Fruit fly (Drosophila melanogaster): ENCODE results near the gene Akh.

Akh gene

DNA sequence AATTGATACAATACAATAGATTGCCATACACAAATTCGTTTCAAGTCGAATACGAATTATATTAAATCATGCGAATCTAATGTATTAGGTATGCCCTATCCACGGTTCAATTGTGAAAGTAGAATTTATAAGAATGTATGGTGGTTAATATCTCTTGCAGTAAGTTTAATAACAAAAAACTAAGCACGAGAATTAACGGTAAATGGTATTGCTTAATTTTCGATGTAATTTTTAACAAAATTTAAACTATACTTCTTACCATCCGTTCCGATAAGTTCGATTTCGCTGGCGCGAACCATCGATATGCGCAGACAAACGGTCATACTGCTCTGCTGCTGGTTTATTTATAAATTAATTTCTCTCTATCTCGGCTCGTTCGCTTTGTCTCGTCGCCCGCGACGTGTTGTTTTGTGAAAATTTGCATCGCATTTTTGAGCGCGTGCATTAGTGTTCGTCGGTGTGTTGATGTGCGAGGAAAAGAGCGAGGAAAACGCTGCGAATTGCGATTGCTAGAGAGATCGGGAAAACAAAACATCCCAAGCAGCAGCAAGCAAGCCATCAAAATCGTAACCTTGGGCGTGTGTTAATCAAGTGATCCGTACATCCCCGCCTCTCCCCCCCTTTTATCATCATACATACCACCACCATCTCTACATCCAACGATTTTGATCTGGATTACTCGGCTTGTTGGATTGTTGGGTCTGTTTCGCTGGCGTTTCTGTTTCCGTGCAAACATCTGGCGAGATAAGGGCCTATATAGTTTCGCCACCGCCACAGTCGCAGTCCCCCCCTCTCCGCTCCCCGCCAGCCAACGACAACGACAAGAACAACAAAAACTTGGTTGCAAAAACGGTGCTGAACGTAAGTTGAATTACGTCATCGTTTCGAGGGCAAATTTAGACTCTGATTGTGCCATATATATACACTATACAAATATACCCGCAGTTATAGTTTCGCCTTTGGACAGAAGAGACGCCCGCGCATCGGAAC is 37.7 kb upstream of the Akh start, which contains the start of gene Fit1 (continued):
- TF ChIP-seq crol (GFP tag; IDR thresholded peaks at IDR 0.05) (peak; percentile 95), CG3281 (GFP tag; optimal IDR thresholded peaks at IDR 0.05) (peak; percentile 9), Dp (GFP tag; optimal IDR thresholded peaks at IDR 0.05) (peak; percentile 56), Elba2 (GFP tag; optimal IDR thresholded peaks at IDR 0.05) (no peak), CG4730 (GFP tag; IDR thresholded peaks at IDR 0.05) (no peak), NC2β (GFP tag; optimal IDR thresholded peaks at IDR 0.05) (no peak), CG1603 (tag; optimal IDR thresholded peaks at IDR 0.05) (peak; percentile 29), CG2116 (GFP tag; optimal IDR thresholded peaks at IDR 0.05) (peak; percentile 25), CG34224 (GFP tag; IDR thresholded peaks at IDR 0.05; ENCODE audit: partially characterized antibody) (peak; percentile 60), trem (tag; optimal IDR thresholded peaks at IDR 0.05) (peak; percentile 5), CG13894 (tag; optimal IDR thresholded peaks at IDR 0.05) (peak; percentile 70), Sin3A (optimal IDR thresholded peaks at IDR 0.05) (peak; percentile 6), Dref (GFP tag; IDR thresholded peaks at IDR 0.05) (peak; percentile 84), CG11695 (GFP tag; IDR thresholded peaks at IDR 0.05) (0 out of 3 replicates have a peak, but pooled peaks have one; percentile 21), CG3163 (GFP tag; optimal IDR thresholded peaks at IDR 0.05) (no peak), lab (GFP tag; optimal IDR thresholded peaks at IDR 0.05) (peak; percentile 59), CG11247 (GFP tag; IDR thresholded peaks at IDR 0.05) (no peak), CG1647 (GFP tag; optimal IDR thresholded peaks at IDR 0.05) (peak; percentile 32), C15 (GFP tag; IDR thresholded peaks at IDR 0.05) (no peak), Chrac-16 (GFP tag; optimal IDR thresholded peaks at IDR 0.05) (no peak), CG9932 (GFP tag; IDR thresholded peaks at IDR 0.05) (no peak), Atf3 (GFP tag; optimal IDR thresholded peaks at IDR 0.05) (peak; percentile 31), CG11093 (GFP tag; IDR thresholded peaks at IDR 0.05) (no peak), inv (GFP tag; IDR thresholded peaks at IDR 0.05; ENCODE audit: partially characterized antibody) (peak; percentile 46), CG30431 (GFP tag; optimal IDR thresholded peaks at IDR 0.05) (no peak), ERR (GFP tag; optimal IDR thresholded peaks at IDR 0.05) (no peak), Bgb (GFP tag; IDR thresholded peaks at IDR 0.05; ENCODE audit: partially characterized antibody) (peak; percentile 75), Max (GFP tag; optimal IDR thresholded peaks at IDR 0.05) (no peak), CG8359 (GFP tag; optimal IDR thresholded peaks at IDR 0.05; ENCODE audit: borderline replicate concordance) (no peak), bab2 (GFP tag; optimal IDR thresholded peaks at IDR 0.05) (no peak), unc-4 (GFP tag; IDR thresholded peaks at IDR 0.05; ENCODE audit: partially characterized antibody) (peak; percentile 40; the same call in 1 of the 2 replicates), CG2129 (GFP tag; IDR thresholded peaks at IDR 0.05; ENCODE audit: partially characterized antibody) (0 out of 2 replicates have a peak, but pooled peaks have one; percentile 37), zen2 (GFP tag; IDR thresholded peaks at IDR 0.05; ENCODE audit: partially characterized antibody) (peak; percentile 33; the same call in 1 of the 3 replicates), CG2678 (tag; optimal IDR thresholded peaks at IDR 0.05) (peak; percentile 14), Scr (GFP tag; IDR thresholded peaks at IDR 0.05; ENCODE audit: partially characterized antibody) (peak; percentile 53), CoRest (tag; optimal IDR thresholded peaks at IDR 0.05) (no peak), Adf1 (GFP tag; IDR thresholded peaks at IDR 0.05) (peak; percentile 72)

DNA sequence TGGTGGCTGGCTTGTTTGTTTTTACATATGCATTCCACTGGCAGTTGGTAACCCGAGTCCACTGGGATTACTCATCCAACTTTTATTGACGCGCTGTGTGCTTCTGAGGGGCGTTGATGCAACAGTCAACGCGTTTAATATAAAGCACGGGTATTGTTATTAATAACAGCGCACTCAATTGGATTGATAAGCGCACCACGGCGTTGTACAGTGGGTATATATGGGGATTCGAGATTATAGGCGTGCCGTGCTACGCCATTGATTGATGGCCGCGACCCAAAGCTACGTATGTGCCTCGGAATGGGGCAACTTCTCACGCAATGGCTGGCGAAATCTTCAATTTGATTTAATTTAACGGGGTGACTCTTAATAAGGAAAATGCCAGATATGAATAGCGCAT is 34.1 kb upstream of the Akh start:
- TF ChIP-seq zf30C (GFP tag; optimal IDR thresholded peaks at IDR 0.05) = no peak
- TF ChIP-seq Nf-YA (GFP tag; IDR thresholded peaks at IDR 0.05) = no peak
- TF ChIP-seq eyg (GFP tag; optimal IDR thresholded peaks at IDR 0.05) = no peak
- TF ChIP-seq Pdp1 (GFP tag; optimal IDR thresholded peaks at IDR 0.05) = peak in 1 of 2 experiments; percentile 36
- TF ChIP-seq Dbx (GFP tag; IDR thresholded peaks at IDR 0.05) = 0 out of 3 replicates have a peak, but pooled peaks have one; percentile 36
- no peak for TF ChIP-seq trem (tag; optimal IDR thresholded peaks at IDR 0.05)
- no peak for TF ChIP-seq Drgx (GFP tag; IDR thresholded peaks at IDR 0.05)
- 0 out of 2 replicates have a peak, but pooled peaks have one; percentile 7 for TF ChIP-seq ara (GFP tag; IDR thresholded peaks at IDR 0.05)
- peak; percentile 5 for TF ChIP-seq wek (GFP tag; optimal IDR thresholded peaks at IDR 0.05)
- TF ChIP-seq CG4360 (GFP tag; IDR thresholded peaks at IDR 0.05) = no peak
- TF ChIP-seq Med (GFP tag) = peak; percentile 52
- no peak for TF ChIP-seq CG10654 (GFP tag; optimal IDR thresholded peaks at IDR 0.05)
- TF ChIP-seq bab2 (GFP tag; optimal IDR thresholded peaks at IDR 0.05) = no peak
- 0 out of 3 replicates have a peak, but pooled peaks have one; percentile 29 for TF ChIP-seq ci (GFP tag; IDR thresholded peaks at IDR 0.05)

Measured in whole organism, embryonic.